Worm (Caenorhabditis elegans): Measurements from ENCODE around the gene clec-28.

Gene clec-28

ce11 chrV:16865404-16865803, at the start of gene clec-28:
TSS of gene clec-28 (plus strand) at chrV:16865704.
- no peak for TF ChIP-seq unc-62 (GFP tag; optimal IDR thresholded peaks at IDR 0.05)

DNA sequence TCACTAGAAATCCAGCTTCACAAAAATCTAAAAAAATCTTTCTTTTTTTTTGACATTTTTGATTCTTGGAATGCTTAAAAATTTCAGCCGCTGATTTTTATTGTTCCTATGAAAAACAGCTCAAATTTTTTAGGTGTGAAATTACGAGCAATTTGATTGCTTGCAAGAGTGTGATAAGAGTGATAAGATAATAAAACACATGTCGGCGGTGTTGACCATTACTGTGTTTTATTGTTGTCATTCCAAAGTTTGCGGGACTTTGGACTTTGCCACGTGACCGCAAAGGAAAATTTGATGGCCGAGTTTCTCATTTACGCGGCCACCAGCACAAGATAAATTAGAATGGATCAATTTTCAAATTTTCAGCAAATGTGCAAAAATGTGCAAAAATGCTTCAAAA, 48.8 kb upstream of the clec-28 start:
- TF ChIP-seq unc-62 (GFP tag; optimal IDR thresholded peaks at IDR 0.05): no peak

- TF ChIP-seq unc-62 (GFP tag; optimal IDR thresholded peaks at IDR 0.05): no peak
Observed at ce11 chrV:16821270-16821737, 44.2 kb upstream of the clec-28 start, which contains the start of gene T20B3.14. TSS of gene T20B3.14 (minus strand) at chrV:16821320.

DNA sequence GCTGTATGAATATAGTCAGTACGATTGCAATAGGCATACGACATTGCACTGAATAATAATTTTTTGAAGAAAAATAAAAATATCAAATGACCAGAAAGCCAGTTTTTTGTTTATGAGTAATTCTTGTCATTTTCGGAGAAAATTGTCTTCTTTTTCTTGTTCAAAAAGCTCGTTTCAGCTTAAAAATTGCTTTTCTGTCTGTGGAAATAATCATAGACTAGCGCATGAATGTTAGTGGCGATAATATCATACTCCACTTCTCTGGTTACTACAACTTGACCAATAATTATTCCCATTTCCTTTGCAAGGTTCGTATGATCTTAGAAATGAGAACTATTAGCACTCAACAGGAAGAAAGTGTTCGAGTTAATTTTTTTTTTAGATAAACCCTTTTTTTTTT, 38.0 kb upstream of the clec-28 start, which contains the start of gene srh-216:
srh-216 (minus strand) TSS at position 101 of the 400 bp plus-strand sequence.
- no peak for TF ChIP-seq unc-62 (GFP tag; optimal IDR thresholded peaks at IDR 0.05)

ce11 chrV:16829396-16829795, 36.1 kb upstream of the clec-28 start, which contains the start of gene srh-214:
TSS of gene srh-214 (minus strand) at chrV:16829755.
- TF ChIP-seq unc-62 (GFP tag; optimal IDR thresholded peaks at IDR 0.05): no peak

DNA sequence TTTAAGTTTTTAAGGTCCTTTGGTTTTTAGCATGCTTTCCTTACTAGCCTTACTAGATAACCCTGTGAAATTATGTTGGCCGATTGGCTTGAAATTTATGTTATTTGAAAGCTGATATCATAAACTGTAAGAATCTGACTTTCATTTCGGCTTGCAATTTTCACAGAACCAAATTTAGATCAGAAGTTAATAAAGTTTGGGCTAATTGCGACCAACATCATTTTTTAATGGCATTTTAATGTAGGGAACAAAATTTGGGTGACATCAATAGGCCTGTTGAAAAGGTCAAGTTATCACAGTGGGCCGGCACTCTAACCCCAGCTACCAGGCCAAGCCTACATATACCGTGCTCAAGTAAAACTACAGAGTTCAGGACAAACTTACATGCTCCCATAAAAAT, 34.2 kb upstream of the clec-28 start:
- no peak for TF ChIP-seq unc-62 (GFP tag; optimal IDR thresholded peaks at IDR 0.05)

ce11 chrV:16831921-16832320, 33.6 kb upstream of the clec-28 start, which contains the start of gene srh-215:
TSS of gene srh-215 (minus strand) at chrV:16832021.
- no peak for TF ChIP-seq unc-62 (GFP tag; optimal IDR thresholded peaks at IDR 0.05)

- no peak for TF ChIP-seq unc-62 (GFP tag; optimal IDR thresholded peaks at IDR 0.05)
Observed at ce11 chrV:16832865-16833264, 32.6 kb upstream of the clec-28 start, which contains the start of gene phy-3. TSS of gene phy-3 (plus strand) at chrV:16833165.

DNA sequence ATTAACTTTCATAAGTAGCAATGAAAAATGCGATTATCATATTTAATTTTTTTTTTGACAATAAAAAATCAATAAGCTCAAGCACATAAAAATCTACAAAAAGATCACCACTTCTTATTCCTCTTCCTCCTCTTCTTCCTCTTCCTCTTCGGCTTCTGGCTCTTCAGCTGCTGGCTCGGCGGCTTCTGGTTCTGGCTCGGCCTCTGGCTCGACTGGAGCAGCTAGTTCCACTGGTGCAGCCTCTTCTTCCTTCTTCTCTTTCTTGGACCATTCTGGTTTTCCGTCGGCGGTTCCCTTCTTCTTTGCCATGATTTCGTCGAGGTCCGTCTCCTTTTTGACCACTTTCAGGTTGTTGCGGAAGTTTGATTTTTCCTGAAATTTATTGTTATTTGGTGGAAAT, 31.8 kb upstream of the clec-28 start:
- TF ChIP-seq unc-62 (GFP tag; optimal IDR thresholded peaks at IDR 0.05): no peak

DNA sequence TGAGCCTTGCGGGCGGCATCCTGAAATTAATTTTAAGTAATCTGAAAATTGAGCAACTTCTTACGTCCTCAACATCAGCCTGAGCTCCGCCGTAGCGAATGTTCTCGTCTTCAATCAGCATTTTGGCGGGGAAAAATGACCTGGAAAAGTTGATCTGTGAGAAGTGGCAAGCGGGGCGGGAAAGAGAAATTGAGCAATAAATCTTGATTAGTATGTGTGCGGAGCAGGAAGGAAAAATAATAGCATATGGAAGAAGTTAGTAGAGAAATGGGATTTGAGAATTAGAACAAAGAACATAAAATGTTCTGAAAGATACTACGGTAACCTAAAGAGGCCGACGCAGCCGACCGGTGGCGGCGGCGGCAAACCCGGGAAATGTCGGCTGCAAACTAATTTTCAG, 30.5 kb upstream of the clec-28 start, which contains the start of gene tni-3:
tni-3 (minus strand) TSS at position 140 of the 400 bp plus-strand sequence.
- TF ChIP-seq unc-62 (GFP tag; optimal IDR thresholded peaks at IDR 0.05): no peak

- no peak for TF ChIP-seq unc-62 (GFP tag; optimal IDR thresholded peaks at IDR 0.05)
Observed at ce11 chrV:16836100-16836499, 29.4 kb upstream of the clec-28 start.

DNA sequence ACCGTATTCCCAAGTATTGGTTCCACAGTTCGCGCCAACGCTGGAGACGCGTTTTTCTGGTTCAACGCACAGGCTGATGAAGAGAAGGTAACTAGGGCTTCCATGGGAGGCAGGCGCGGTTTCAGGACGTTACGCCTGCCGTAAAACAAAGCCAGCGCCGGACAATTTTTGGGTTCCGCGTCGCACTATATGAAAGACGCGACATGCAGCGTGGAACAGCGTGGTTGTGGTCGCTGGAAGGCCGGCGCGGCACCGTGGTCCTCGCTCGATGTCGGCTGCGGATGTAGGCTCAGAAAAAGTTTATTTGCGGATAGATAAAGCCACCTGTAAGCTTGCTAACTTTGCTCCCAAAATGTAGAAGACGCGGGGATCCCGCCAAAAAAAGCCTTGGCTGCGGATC, 27.1 kb upstream of the clec-28 start:
- TF ChIP-seq unc-62 (GFP tag; optimal IDR thresholded peaks at IDR 0.05): no peak

ce11 chrV:16840283-16840682, 25.2 kb upstream of the clec-28 start:
- TF ChIP-seq unc-62 (GFP tag; optimal IDR thresholded peaks at IDR 0.05): no peak

ce11 chrV:16840961-16841360, 24.5 kb upstream of the clec-28 start, which contains the start of gene clec-40:
TSS of gene clec-40 (minus strand) at chrV:16841061.
- TF ChIP-seq unc-62 (GFP tag; optimal IDR thresholded peaks at IDR 0.05): no peak

ce11 chrV:16842941-16843340, 22.6 kb upstream of the clec-28 start, which contains the start of gene clec-25:
TSS of gene clec-25 (plus strand) at chrV:16843241.
- no peak for TF ChIP-seq unc-62 (GFP tag; optimal IDR thresholded peaks at IDR 0.05)

DNA sequence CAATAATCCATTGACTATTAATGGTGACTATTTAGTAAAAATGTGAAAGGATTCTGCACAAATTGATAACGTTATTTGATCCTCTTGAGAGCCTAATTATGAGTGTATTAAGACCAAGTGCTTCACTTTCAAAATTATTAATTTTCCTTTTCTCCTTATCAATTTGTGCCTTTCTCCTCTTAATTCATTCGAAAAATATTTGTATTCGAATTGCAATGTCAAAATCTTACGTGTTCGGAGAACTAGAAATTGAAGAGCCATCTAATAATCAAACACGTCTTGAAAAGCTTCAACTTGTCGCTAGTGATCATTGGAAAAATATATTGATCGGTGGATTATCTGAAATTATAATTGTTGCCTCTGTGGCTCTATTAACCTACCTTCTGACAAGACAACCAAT, 17.0 kb upstream of the clec-28 start, which contains the start of the genes clec-36 and clec-26:
clec-36 (minus strand) TSS at position 101 of the 400 bp plus-strand sequence.
clec-26 (plus strand) TSS at position 114 of the 400 bp plus-strand sequence.
- TF ChIP-seq unc-62 (GFP tag; optimal IDR thresholded peaks at IDR 0.05): no peak

- no peak for TF ChIP-seq unc-62 (GFP tag; optimal IDR thresholded peaks at IDR 0.05)
Observed at ce11 chrV:16852002-16852401, 13.5 kb upstream of the clec-28 start, which contains the start of gene clec-37. TSS of gene clec-37 (minus strand) at chrV:16852102.
